Worm (Caenorhabditis elegans) whole organism, L4 larva: ENCODE data around the gene col-13.
A peak's percentile ranks its signal among the peaks of the same experiment; 100 is the strongest.

ENCODE experiments used
- F26F4.8 ChIP-seq: fragments of 200-800 bp; sonication (Bioruptor generic); conservative IDR thresholded peaks from 2 replicates; pipeline ENCODE4 v1.3.6; 2022; ENCODE audit warnings: missing genetic modification characterization, missing compliant biosample characterization
- F37D6.2 ChIP-seq: sonication (generic microtip); optimal IDR thresholded peaks from 2 replicates; lab custom pipeline; 2016; ENCODE audit warnings: mild to moderate bottlenecking, missing genetic modification characterization, missing compliant biosample characterization
- T20F7.1 ChIP-seq: fragments of 200-800 bp; sonication (Bioruptor generic); optimal IDR thresholded peaks from 2 replicates; lab custom pipeline; 2018; ENCODE audit warnings: mild to moderate bottlenecking, missing genetic modification characterization, missing compliant biosample characterization
- Y105C5A.15 ChIP-seq: fragments of 200-800 bp; sonication (Bioruptor generic); IDR thresholded peaks from 2 replicates; pipeline ENCODE4 v1.3.6; 2022; ENCODE audit warnings: missing genetic modification characterization, missing compliant biosample characterization
- ZK337.2 ChIP-seq: fragments of 200-800 bp; sonication (Bioruptor generic); IDR thresholded peaks from 2 replicates; pipeline ENCODE4 v1.3.6; 2022; ENCODE audit warnings: missing genetic modification reagents, missing genetic modification characterization, missing compliant biosample characterization
- ZK546.5 ChIP-seq, 2 experiments: sonication (generic microtip); optimal IDR thresholded peaks; 2 replicates each; lab custom pipeline; 2017; ENCODE audit warnings: missing biosample characterization in 2 of 2, missing genetic modification characterization in 2 of 2
- ama-1 ChIP-seq: fragments of 150-350 bp; optimal IDR thresholded peaks from 2 replicates; lab custom pipeline; 2014; ENCODE audit warnings: inconsistent platforms, mixed read lengths
- arid-1 ChIP-seq: fragments of 200-800 bp; sonication (Bioruptor generic); conservative IDR thresholded peaks from 2 replicates; pipeline ENCODE4 v1.3.6; 2022; ENCODE audit warnings: missing genetic modification reagents, missing genetic modification characterization, missing compliant biosample characterization
- ceh-20 ChIP-seq: fragments of 200-800 bp; sonication (Bioruptor generic); IDR thresholded peaks from 2 replicates; pipeline ENCODE4 v1.3.6; 2022; ENCODE audit warnings: missing genetic modification reagents, missing genetic modification characterization, missing compliant biosample characterization
- ceh-28 ChIP-seq: fragments of 150-350 bp; optimal IDR thresholded peaks from 2 replicates; lab custom pipeline; 2014; ENCODE audit warnings: missing biosample characterization, missing genetic modification reagents, missing genetic modification characterization
- ces-1 ChIP-seq: fragments of 150-350 bp; sonication (generic microtip); optimal IDR thresholded peaks from 4 replicates; lab custom pipeline; 2014; ENCODE audit warnings: missing biosample characterization, missing genetic modification reagents, missing genetic modification characterization
- ctbp-1 ChIP-seq: fragments of 200-800 bp; sonication (Bioruptor generic); IDR thresholded peaks from 2 replicates; pipeline ENCODE4 v1.3.6; 2022; ENCODE audit warnings: missing genetic modification reagents, missing genetic modification characterization, missing compliant biosample characterization
- daf-16 ChIP-seq, 3 experiments: sonication (generic microtip); optimal IDR thresholded peaks; 2 replicates each; lab custom pipeline; 2016 to 2017; ENCODE audit warnings: missing genetic modification characterization in 3 of 3, missing genetic modification reagents in 3 of 3, mild to moderate bottlenecking in 2 of 3, missing compliant biosample characterization in 2 of 3, missing biosample characterization in 1 of 3, moderate library complexity in 1 of 3
- daf-8 ChIP-seq: fragments of 200-800 bp; sonication (Bioruptor generic); IDR thresholded peaks from 2 replicates; pipeline ENCODE4 v1.3.6; 2022; ENCODE audit warnings: missing genetic modification characterization, missing compliant biosample characterization
- dmd-6 ChIP-seq: fragments of 200-800 bp; sonication (Bioruptor generic); IDR thresholded peaks from 2 replicates; pipeline ENCODE4 v1.3.6; 2022; ENCODE audit warnings: missing genetic modification reagents, missing genetic modification characterization, missing compliant biosample characterization
- duxl-1 ChIP-seq: sonication (generic microtip); optimal IDR thresholded peaks from 2 replicates; lab custom pipeline; 2016; ENCODE audit warnings: mild to moderate bottlenecking, missing genetic modification characterization, moderate library complexity, missing compliant biosample characterization; ENCODE audit not compliant: poor library complexity
- dve-1 ChIP-seq: sonication (generic microtip); optimal IDR thresholded peaks from 2 replicates; lab custom pipeline; 2017; ENCODE audit warnings: antibody characterized with exemption, mild to moderate bottlenecking, missing genetic modification characterization, missing compliant biosample characterization; ENCODE audit not compliant: insufficient read depth
- hif-1 ChIP-seq, 2 experiments: sonication (generic microtip); optimal IDR thresholded peaks; 2 replicates each; lab custom pipeline; 2016 to 2017; ENCODE audit warnings: missing compliant biosample characterization in 2 of 2, missing genetic modification characterization in 2 of 2, missing genetic modification reagents in 2 of 2, missing genotype in 2 of 2, mild to moderate bottlenecking in 1 of 2
- hlh-11 ChIP-seq: fragments of 200-800 bp; sonication (Bioruptor generic); optimal IDR thresholded peaks from 2 replicates; lab custom pipeline; 2018; ENCODE audit warnings: mild to moderate bottlenecking, missing genetic modification characterization, missing compliant biosample characterization
- hlh-30 ChIP-seq: sonication (generic microtip); optimal IDR thresholded peaks from 2 replicates; lab custom pipeline; 2017; ENCODE audit warnings: antibody characterized with exemption, mild to moderate bottlenecking, missing genetic modification characterization, missing compliant biosample characterization; ENCODE audit not compliant: insufficient read depth
- jun-1 ChIP-seq: fragments of 150-350 bp; optimal IDR thresholded peaks from 2 replicates; lab custom pipeline; 2014; ENCODE audit warnings: missing biosample characterization, missing genetic modification reagents, missing genetic modification characterization
- lim-7 ChIP-seq: fragments of 200-800 bp; sonication (Bioruptor generic); IDR thresholded peaks from 2 replicates; pipeline ENCODE4 v1.3.6; 2022; ENCODE audit warnings: missing genetic modification characterization, missing compliant biosample characterization
- lin-1 ChIP-seq: fragments of 200-800 bp; sonication (Bioruptor generic); IDR thresholded peaks from 2 replicates; pipeline ENCODE4 v1.3.6; 2022; ENCODE audit warnings: missing genetic modification reagents, missing genetic modification characterization, missing compliant biosample characterization
- lin-15B ChIP-seq: fragments of 150-350 bp; sonication (generic microtip); optimal IDR thresholded peaks from 3 replicates; lab custom pipeline; 2014; ENCODE audit warnings: missing biosample characterization, missing genetic modification characterization
- mdl-1 ChIP-seq, 2 experiments: fragments of 150-350 bp in 1 of 2; sonication (generic microtip) in 1 of 2; optimal IDR thresholded peaks; 2 replicates each; lab custom pipeline; 2014 to 2017; ENCODE audit warnings: missing biosample characterization in 2 of 2, missing genetic modification characterization in 2 of 2
- mdt-29 ChIP-seq: fragments of 200-800 bp; sonication (Bioruptor generic); IDR thresholded peaks from 2 replicates; pipeline ENCODE4 v1.3.6; 2022; ENCODE audit warnings: missing genetic modification reagents, missing genetic modification characterization, missing compliant biosample characterization
- mes-2 ChIP-seq: sonication (generic microtip); optimal IDR thresholded peaks from 2 replicates; lab custom pipeline; 2016; ENCODE audit warnings: missing genotype, mild to moderate bottlenecking, missing genetic modification characterization, missing compliant biosample characterization; ENCODE audit not compliant: poor library complexity, severe bottlenecking
- nhr-111 ChIP-seq: fragments of 200-800 bp; sonication (Bioruptor generic); optimal IDR thresholded peaks from 2 replicates; lab custom pipeline; 2018; ENCODE audit warnings: mild to moderate bottlenecking, missing genetic modification characterization, missing compliant biosample characterization
- nhr-28 ChIP-seq: fragments of 150-350 bp; optimal IDR thresholded peaks from 2 replicates; lab custom pipeline; 2014; ENCODE audit warnings: missing biosample characterization, missing genetic modification characterization
- nhr-41 ChIP-seq: fragments of 200-800 bp; sonication (Bioruptor generic); IDR thresholded peaks from 2 replicates; pipeline ENCODE4 v1.3.6; 2022; ENCODE audit warnings: missing genetic modification reagents, missing genetic modification characterization, missing compliant biosample characterization
- nhr-42 ChIP-seq: fragments of 200-800 bp; sonication (Bioruptor generic); IDR thresholded peaks from 2 replicates; pipeline ENCODE4 v1.3.6; 2022; ENCODE audit warnings: missing genetic modification characterization, missing compliant biosample characterization
- nhr-48 ChIP-seq: sonication (generic microtip); optimal IDR thresholded peaks from 2 replicates; lab custom pipeline; 2016; ENCODE audit warnings: mild to moderate bottlenecking, missing genetic modification characterization, missing compliant biosample characterization
- nhr-76 ChIP-seq: fragments of 150-350 bp; optimal IDR thresholded peaks from 2 replicates; lab custom pipeline; 2014; ENCODE audit warnings: missing biosample characterization, missing genetic modification characterization
- nhr-77 ChIP-seq: fragments of 150-350 bp; optimal IDR thresholded peaks from 2 replicates; lab custom pipeline; 2014; ENCODE audit warnings: missing biosample characterization, missing genetic modification characterization
- pha-4 ChIP-seq, 2 experiments: fragments of 150-350 bp in 1 of 2; fragments of 200-800 bp in 1 of 2; sonication (Bioruptor generic) in 1 of 2; IDR thresholded peaks in 1 of 2; optimal IDR thresholded peaks in 1 of 2; 2 replicates each; pipeline versions ENCODE4 v1.3.6 to Lab custom; 2014 to 2022; ENCODE audit warnings: missing genetic modification characterization in 2 of 2, missing genetic modification reagents in 2 of 2, missing biosample characterization in 1 of 2, missing compliant biosample characterization in 1 of 2
- php-3 ChIP-seq: fragments of 200-800 bp; sonication (Bioruptor generic); IDR thresholded peaks from 2 replicates; pipeline ENCODE4 v1.3.6; 2022; ENCODE audit warnings: missing genetic modification reagents, missing genetic modification characterization, missing compliant biosample characterization
- pqm-1 ChIP-seq: sonication (generic microtip); optimal IDR thresholded peaks from 2 replicates; lab custom pipeline; 2017; ENCODE audit warnings: missing biosample characterization, missing genetic modification characterization
- rbr-2 ChIP-seq: sonication (generic microtip); optimal IDR thresholded peaks from 2 replicates; lab custom pipeline; 2016; ENCODE audit warnings: missing genotype, missing genetic modification characterization, missing compliant biosample characterization
- sdz-12 ChIP-seq: fragments of 200-800 bp; sonication (Bioruptor generic); optimal IDR thresholded peaks from 2 replicates; lab custom pipeline; 2018; ENCODE audit warnings: mild to moderate bottlenecking, missing genetic modification characterization, missing compliant biosample characterization
- snpc-4 ChIP-seq: fragments of 150-350 bp; optimal IDR thresholded peaks from 2 replicates; lab custom pipeline; 2014; ENCODE audit warnings: missing biosample characterization, missing genetic modification characterization
- tag-97 ChIP-seq: fragments of 200-800 bp; sonication (Bioruptor generic); IDR thresholded peaks from 2 replicates; pipeline ENCODE4 v1.3.6; 2022; ENCODE audit warnings: missing genetic modification characterization, missing compliant biosample characterization
- tra-1 ChIP-seq: fragments of 200-800 bp; sonication (Bioruptor generic); IDR thresholded peaks from 2 replicates; pipeline ENCODE4 v1.3.6; 2022; ENCODE audit warnings: missing genetic modification reagents, missing genetic modification characterization, missing compliant biosample characterization
- unc-39 ChIP-seq: sonication (generic microtip); optimal IDR thresholded peaks from 2 replicates; lab custom pipeline; 2017; ENCODE audit warnings: missing biosample characterization, missing genetic modification characterization
- unc-62 ChIP-seq, 3 experiments: fragments of 150-350 bp in 1 of 3; sonication (generic microtip); optimal IDR thresholded peaks in 2 of 3; peaks in 1 of 3; 1 replicate in 1 of 3; 2 replicates in 2 of 3; lab custom pipeline; 2014 to 2017; ENCODE audit warnings: missing biosample characterization in 3 of 3, missing genetic modification characterization in 3 of 3, missing genetic modification reagents in 3 of 3, missing genotype in 1 of 3
- zfp-2 ChIP-seq: sonication (generic microtip); optimal IDR thresholded peaks from 2 replicates; lab custom pipeline; 2016; ENCODE audit warnings: mild to moderate bottlenecking, missing genetic modification characterization, missing compliant biosample characterization
- zip-2 ChIP-seq: fragments of 150-350 bp; optimal IDR thresholded peaks from 2 replicates; lab custom pipeline; 2014; ENCODE audit warnings: missing biosample characterization, missing genetic modification characterization
- ztf-11 ChIP-seq: fragments of 150-350 bp; optimal IDR thresholded peaks from 2 replicates; lab custom pipeline; 2014; ENCODE audit warnings: missing biosample characterization, missing genetic modification characterization

col-13 gene

ce11 chrV:10433721-10434120 is 12.0 kb upstream of the col-13 start, which contains the start of gene Y32F6A.4 (continued):
- TF ChIP-seq rbr-2 (tag; lab: Kevin White, UChicago) (no peak), mdl-1 (tag; optimal IDR thresholded peaks at IDR 0.05; lab: Kevin White, UChicago) (no peak), ctbp-1 (no peak), nhr-41 (GFP tag; lab: Robert Waterston, UW) (no peak), zfp-2 (tag; lab: Kevin White, UChicago) (no peak), nhr-77 (tag; lab: Kevin White, UChicago) (no peak), T20F7.1 (GFP tag; lab: Kevin White, UChicago) (no peak), Y105C5A.15 (GFP tag; lab: Robert Waterston, UW) (no peak), ama-1 (no peak), sdz-12 (GFP tag; lab: Kevin White, UChicago) (no peak), unc-62 (GFP tag; optimal IDR thresholded peaks at IDR 0.05 in 1 of 2; lab: Kevin White, UChicago) (peak in 1 of 2 experiments; percentile 81), unc-62 (tag; optimal IDR thresholded peaks at IDR 0.05; lab: Kevin White, UChicago) (no peak), snpc-4 (tag; lab: Kevin White, UChicago) (no peak), unc-39 (no peak), dmd-6 (GFP tag; lab: Robert Waterston, UW) (peak; percentile 41; the same call in 1 of the 2 replicates), php-3 (peak; percentile 17; the same call in 1 of the 2 replicates), daf-8 (no peak), pqm-1 (tag; lab: Kevin White, UChicago) (peak; percentile 69), hif-1 (tag; optimal IDR thresholded peaks at IDR 0.05; lab: Kevin White, UChicago) (no peak), ceh-28 (no peak), duxl-1 (tag; lab: Kevin White, UChicago) (no peak), F37D6.2 (no peak), jun-1 (no peak), F26F4.8 (GFP tag; lab: Robert Waterston, UW) (no peak), arid-1 (GFP tag; lab: Robert Waterston, UW) (no peak), ZK337.2 (GFP tag; lab: Robert Waterston, UW) (no peak), nhr-42 (GFP tag; lab: Robert Waterston, UW) (no peak), tra-1 (GFP tag; lab: Robert Waterston, UW) (no peak), ces-1 (GFP tag; lab: Kevin White, UChicago) (no peak), ZK546.5 (tag; optimal IDR thresholded peaks at IDR 0.05; lab: Kevin White, UChicago) (no peak), lin-15B (tag; lab: Kevin White, UChicago) (no peak), nhr-76 (tag; lab: Kevin White, UChicago) (no peak), mes-2 (tag; lab: Kevin White, UChicago) (no peak), hlh-11 (tag; lab: Kevin White, UChicago) (peak; percentile 15), nhr-48 (tag; lab: Kevin White, UChicago) (no peak), mdt-29 (GFP tag; lab: Robert Waterston, UW) (no peak), ztf-11 (tag; lab: Kevin White, UChicago) (no peak)

- TF ChIP-seq nhr-77 (tag; lab: Kevin White, UChicago): peak; percentile 61
- TF ChIP-seq nhr-42 (GFP tag; lab: Robert Waterston, UW): no peak
- TF ChIP-seq pqm-1 (tag; lab: Kevin White, UChicago): peak; percentile 99
- peak; percentile 87 for TF ChIP-seq nhr-28 (tag; lab: Kevin White, UChicago)
- no peak for TF ChIP-seq jun-1
- TF ChIP-seq dve-1 (tag; lab: Kevin White, UChicago): peak; percentile 88
- TF ChIP-seq mdl-1 (tag; optimal IDR thresholded peaks at IDR 0.05; lab: Kevin White, UChicago): peak in 1 of 2 experiments; percentile 64
- no peak for TF ChIP-seq lim-7
- TF ChIP-seq lin-1 (GFP tag; lab: Robert Waterston, UW): peak; percentile 56; the same call in 1 of the 2 replicates
- TF ChIP-seq daf-16 (GFP tag; optimal IDR thresholded peaks at IDR 0.05; lab: Kevin White, UChicago): peak in 1 of 2 experiments; percentile 6
- TF ChIP-seq daf-16 (tag; optimal IDR thresholded peaks at IDR 0.05; lab: Kevin White, UChicago): peak; percentile 91
- TF ChIP-seq hlh-11 (tag; lab: Kevin White, UChicago): peak; percentile 74
- TF ChIP-seq zip-2: no peak
- TF ChIP-seq php-3: peak; percentile 89
- TF ChIP-seq dmd-6 (GFP tag; lab: Robert Waterston, UW): peak; percentile 89
- peak; percentile 34; the same call in 1 of the 2 replicates for TF ChIP-seq pha-4 (GFP tag; IDR thresholded peaks at IDR 0.05; lab: Robert Waterston, UW)
- TF ChIP-seq pha-4 (tag; optimal IDR thresholded peaks at IDR 0.05; lab: Kevin White, UChicago): no peak
- TF ChIP-seq ceh-20 (GFP tag; lab: Robert Waterston, UW): 0 out of 2 replicates have a peak, but pooled peaks have one; percentile 17
- TF ChIP-seq tag-97: no peak
- no peak for TF ChIP-seq nhr-111 (GFP tag; lab: Kevin White, UChicago)
- peak; percentile 31 for TF ChIP-seq hlh-30 (tag; lab: Kevin White, UChicago)
- TF ChIP-seq, all 104 proteins: peak for 13
Measured at ce11 chrV:10432607-10433006, 10.9 kb upstream of the col-13 start.
